Fruit fly (Drosophila melanogaster): Measurements from ENCODE around the gene CG15399.
A peak's percentile ranks its signal among the peaks of the same experiment; 100 is the strongest.

The CG15399 gene

dm6 chr2L:2723100-2723499 lies 48.5 kb downstream of the CG15399 start (continued):
- TF ChIP-seq CG6254 (GFP tag; optimal IDR thresholded peaks at IDR 0.05) (no peak), CG16779 (GFP tag; IDR thresholded peaks at IDR 0.05) (no peak), HLH54F (GFP tag; optimal IDR thresholded peaks at IDR 0.05) (no peak), CG5245 (GFP tag; optimal IDR thresholded peaks at IDR 0.05) (no peak), Fer3 (tag; optimal IDR thresholded peaks at IDR 0.05) (peak; percentile 36), Xbp1 (GFP tag; optimal IDR thresholded peaks at IDR 0.05) (no peak), CG9215 (GFP tag; IDR thresholded peaks at IDR 0.05) (no peak), ems (GFP tag; optimal IDR thresholded peaks at IDR 0.05) (no peak), Dip3 (GFP tag; optimal IDR thresholded peaks at IDR 0.05) (peak; percentile 1), lmd (GFP tag; IDR thresholded peaks at IDR 0.05) (peak; percentile 25; the same call in 1 of the 2 replicates), stwl (tag; optimal IDR thresholded peaks at IDR 0.05) (no peak), CG34376 (GFP tag; optimal IDR thresholded peaks at IDR 0.05) (no peak), wdn (GFP tag; IDR thresholded peaks at IDR 0.05) (no peak), CG11398 (GFP tag; optimal IDR thresholded peaks at IDR 0.05) (no peak), CG3838 (GFP tag; optimal IDR thresholded peaks at IDR 0.05) (no peak), Doc3 (GFP tag; IDR thresholded peaks at IDR 0.05; ENCODE audit: partially characterized antibody) (no peak), p53 (GFP tag; optimal IDR thresholded peaks at IDR 0.05) (no peak), ttk (GFP tag; IDR thresholded peaks at IDR 0.05) (peak; percentile 33; the same call in 1 of the 2 replicates), NfI (GFP tag; optimal IDR thresholded peaks at IDR 0.05) (peak; percentile 3), MESR4 (GFP tag; optimal IDR thresholded peaks at IDR 0.05) (no peak), CG17328 (GFP tag; IDR thresholded peaks at IDR 0.05) (no peak), exex (tag; optimal IDR thresholded peaks at IDR 0.05) (no peak), CG14441 (GFP tag; IDR thresholded peaks at IDR 0.05) (no peak), pb (GFP tag; optimal IDR thresholded peaks at IDR 0.05) (no peak), fd102C (GFP tag; optimal IDR thresholded peaks at IDR 0.05) (no peak), D19B (GFP tag; optimal IDR thresholded peaks at IDR 0.05) (peak; percentile 77), Six4 (GFP tag; optimal IDR thresholded peaks at IDR 0.05) (no peak), sim (GFP tag; IDR thresholded peaks at IDR 0.05) (no peak), CHES-1-like (GFP tag; optimal IDR thresholded peaks at IDR 0.05) (no peak), fd64A (GFP tag; optimal IDR thresholded peaks at IDR 0.05) (no peak), grau (tag; optimal IDR thresholded peaks at IDR 0.05) (peak; percentile 31), nerfin-1 (tag; optimal IDR thresholded peaks at IDR 0.05) (no peak), CG12391 (tag; optimal IDR thresholded peaks at IDR 0.05) (no peak), yki (optimal IDR thresholded peaks at IDR 0.05) (no peak), emc (GFP tag; optimal IDR thresholded peaks at IDR 0.05) (no peak), CG10654 (GFP tag; optimal IDR thresholded peaks at IDR 0.05) (no peak), CG18599 (GFP tag; optimal IDR thresholded peaks at IDR 0.05) (peak; percentile 64), dimm (GFP tag; IDR thresholded peaks at IDR 0.05) (no peak), CG1233 (GFP tag; optimal IDR thresholded peaks at IDR 0.05) (no peak), PHDP (tag; optimal IDR thresholded peaks at IDR 0.05) (peak; percentile 17), Kr (GFP tag; optimal IDR thresholded peaks at IDR 0.05) (no peak), H15 (GFP tag; IDR thresholded peaks at IDR 0.05) (peak; percentile 25; the same call in 1 of the 3 replicates), Pdp1 (GFP tag; optimal IDR thresholded peaks at IDR 0.05) (no peak), gro (GFP tag; optimal IDR thresholded peaks at IDR 0.05) (no peak), tio (GFP tag; optimal IDR thresholded peaks at IDR 0.05) (no peak), HLH3B (GFP tag; IDR thresholded peaks at IDR 0.05) (no peak), salm (tag; optimal IDR thresholded peaks at IDR 0.05) (no peak), pho (GFP tag; optimal IDR thresholded peaks at IDR 0.05) (peak; percentile 13), Deaf1 (tag; optimal IDR thresholded peaks at IDR 0.05) (no peak), nau (GFP tag; optimal IDR thresholded peaks at IDR 0.05) (no peak), CG4424 (GFP tag; optimal IDR thresholded peaks at IDR 0.05) (no peak), CG14860 (GFP tag; IDR thresholded peaks at IDR 0.05; ENCODE audit: partially characterized antibody) (no peak)

Measured in whole organism, embryonic.